Worm (Caenorhabditis elegans) whole organism, late embryonic: ENCODE measurements around the gene ZK892.4.
"Not testable (repeated sequence)": the region's sequence is repeated elsewhere in the genome, so short reads cannot be mapped to it uniquely, and the experiment has no call there.

Source experiments
- C08G9.2 ChIP-seq: sonication (generic microtip); optimal IDR thresholded peaks from 2 replicates; lab custom pipeline; 2016; ENCODE audit warnings: mild to moderate bottlenecking, missing genetic modification characterization, moderate library complexity, missing compliant biosample characterization
- F13H6.1 ChIP-seq: sonication (generic microtip); optimal IDR thresholded peaks from 2 replicates; lab custom pipeline; 2016; ENCODE audit warnings: missing genetic modification characterization, missing compliant biosample characterization
- K02D7.2 ChIP-seq: sonication (generic microtip); optimal IDR thresholded peaks from 2 replicates; lab custom pipeline; 2017; ENCODE audit warnings: mild to moderate bottlenecking, missing genetic modification characterization, missing compliant biosample characterization
- ahr-1 ChIP-seq: sonication (generic microtip); optimal IDR thresholded peaks from 2 replicates; lab custom pipeline; 2016; ENCODE audit warnings: missing genetic modification characterization, missing compliant biosample characterization
- ceh-14 ChIP-seq: sonication (generic microtip); optimal IDR thresholded peaks from 2 replicates; lab custom pipeline; 2016; ENCODE audit warnings: missing genotype, missing genetic modification characterization, missing compliant biosample characterization
- ceh-18 ChIP-seq: sonication (generic microtip); optimal IDR thresholded peaks from 2 replicates; lab custom pipeline; 2016; ENCODE audit warnings: missing genetic modification characterization, missing compliant biosample characterization
- ceh-2 ChIP-seq: sonication (generic microtip); optimal IDR thresholded peaks from 2 replicates; lab custom pipeline; 2016; ENCODE audit warnings: missing genotype, missing genetic modification characterization, missing compliant biosample characterization
- ceh-31 ChIP-seq: sonication (generic microtip); optimal IDR thresholded peaks from 2 replicates; lab custom pipeline; 2016; ENCODE audit warnings: missing genetic modification characterization, missing compliant biosample characterization
- ceh-34 ChIP-seq: sonication (generic microtip); optimal IDR thresholded peaks from 2 replicates; lab custom pipeline; 2016; ENCODE audit warnings: mild to moderate bottlenecking, missing genetic modification characterization, missing compliant biosample characterization
- ceh-45 ChIP-seq: fragments of 200-800 bp; sonication (Bioruptor generic); IDR thresholded peaks from 2 replicates; pipeline ENCODE4 v1.3.6; 2022; ENCODE audit warnings: missing genetic modification reagents, missing genetic modification characterization, missing compliant biosample characterization
- ceh-48 ChIP-seq: sonication (generic microtip); optimal IDR thresholded peaks from 2 replicates; lab custom pipeline; 2016; ENCODE audit warnings: missing genetic modification characterization, inconsistent platforms, missing compliant biosample characterization
- dve-1 ChIP-seq: sonication (generic microtip); optimal IDR thresholded peaks from 2 replicates; lab custom pipeline; 2017; ENCODE audit warnings: antibody characterized with exemption, mild to moderate bottlenecking, missing genetic modification characterization, missing compliant biosample characterization
- elt-2 ChIP-seq: sonication (generic microtip); optimal IDR thresholded peaks from 2 replicates; lab custom pipeline; 2016; ENCODE audit warnings: missing genetic modification reagents, missing genetic modification characterization, missing compliant biosample characterization
- ets-4 ChIP-seq: sonication (generic microtip); optimal IDR thresholded peaks from 2 replicates; lab custom pipeline; 2016; ENCODE audit warnings: missing genetic modification characterization, missing compliant biosample characterization
- fax-1 ChIP-seq: sonication (generic microtip); optimal IDR thresholded peaks from 2 replicates; lab custom pipeline; 2016; ENCODE audit warnings: missing genotype, missing genetic modification characterization, missing compliant biosample characterization
- hlh-13 ChIP-seq: fragments of 200-800 bp; sonication (Bioruptor generic); optimal IDR thresholded peaks from 2 replicates; lab custom pipeline; 2018; ENCODE audit warnings: mild to moderate bottlenecking, missing genetic modification characterization, missing compliant biosample characterization
- hlh-30 ChIP-seq: sonication (generic microtip); optimal IDR thresholded peaks from 2 replicates; lab custom pipeline; 2017; ENCODE audit warnings: antibody characterized with exemption, missing genetic modification characterization, missing compliant biosample characterization; ENCODE audit not compliant: insufficient read depth
- hlh-8 ChIP-seq: sonication (generic microtip); optimal IDR thresholded peaks from 2 replicates; lab custom pipeline; 2016; ENCODE audit warnings: missing genotype, missing genetic modification characterization, missing compliant biosample characterization
- lim-6 ChIP-seq: sonication (generic microtip); optimal IDR thresholded peaks from 2 replicates; lab custom pipeline; 2016; ENCODE audit warnings: missing genetic modification characterization, missing compliant biosample characterization
- nfya-1 ChIP-seq: sonication (generic microtip); optimal IDR thresholded peaks from 2 replicates; lab custom pipeline; 2017; ENCODE audit warnings: missing genetic modification characterization, mild to moderate bottlenecking, missing compliant biosample characterization, antibody characterized with exemption, moderate library complexity
- pha-4 ChIP-seq: fragments of 150-350 bp; optimal IDR thresholded peaks from 2 replicates; lab custom pipeline; 2018; ENCODE audit warnings: missing biosample characterization, missing genetic modification reagents, missing genetic modification characterization
- pqm-1 ChIP-seq: sonication (generic microtip); optimal IDR thresholded peaks from 2 replicates; lab custom pipeline; 2016; ENCODE audit warnings: missing genetic modification characterization, missing compliant biosample characterization
- ref-2 ChIP-seq: sonication (generic microtip); optimal IDR thresholded peaks from 2 replicates; lab custom pipeline; 2016; ENCODE audit warnings: missing genetic modification characterization, missing compliant biosample characterization
- rnt-1 ChIP-seq: sonication (generic microtip); optimal IDR thresholded peaks from 2 replicates; lab custom pipeline; 2016; ENCODE audit warnings: missing genetic modification characterization, missing compliant biosample characterization
- sox-2 ChIP-seq: fragments of 200-800 bp; sonication (Bioruptor generic); IDR thresholded peaks from 2 replicates; pipeline ENCODE4 v1.3.6; 2022; ENCODE audit warnings: missing genetic modification reagents, missing genetic modification characterization, missing compliant biosample characterization
- tbx-2 ChIP-seq: sonication (generic microtip); optimal IDR thresholded peaks from 2 replicates; lab custom pipeline; 2016; ENCODE audit warnings: missing genetic modification characterization, missing compliant biosample characterization
- tbx-7 ChIP-seq: sonication (generic microtip); optimal IDR thresholded peaks from 2 replicates; lab custom pipeline; 2016; ENCODE audit warnings: missing genotype, missing genetic modification characterization, missing compliant biosample characterization
- ttx-3 ChIP-seq: sonication (generic microtip); optimal IDR thresholded peaks from 2 replicates; lab custom pipeline; 2016; ENCODE audit warnings: missing genetic modification reagents, missing genetic modification characterization, missing compliant biosample characterization
- unc-3 ChIP-seq, 2 experiments: fragments of 200-800 bp in 1 of 2; sonication (Bioruptor generic) in 1 of 2; sonication (generic microtip) in 1 of 2; conservative IDR thresholded peaks in 1 of 2; optimal IDR thresholded peaks in 1 of 2; 2 replicates each; pipeline versions ENCODE4 v1.3.6 to Lab custom; 2016 to 2022; ENCODE audit warnings: missing compliant biosample characterization in 2 of 2, missing genetic modification characterization in 2 of 2, missing genetic modification reagents in 1 of 2
- unc-55 ChIP-seq: sonication (generic microtip); optimal IDR thresholded peaks from 2 replicates; lab custom pipeline; 2017; ENCODE audit warnings: missing biosample characterization, missing genetic modification reagents, missing genetic modification characterization
- unc-86 ChIP-seq: sonication (generic microtip); optimal IDR thresholded peaks from 2 replicates; lab custom pipeline; 2016; ENCODE audit warnings: missing genetic modification characterization, missing compliant biosample characterization
- zip-5 ChIP-seq: sonication (generic microtip); optimal IDR thresholded peaks from 2 replicates; lab custom pipeline; 2016; ENCODE audit warnings: missing genetic modification characterization, missing compliant biosample characterization

Gene ZK892.4

ce11 chrII:10029890-10030289 is 23.5 kb downstream of the ZK892.4 start, which contains the start of gene ttc-36:
Gene ttc-36 (plus strand): TSS chrII:10030190.
- TF ChIP-seq hlh-8 (tag; lab: Kevin White, UChicago) (no peak), hlh-13 (GFP tag; lab: Kevin White, UChicago) (no peak), pha-4 (tag; lab: Kevin White, UChicago) (no peak)

DNA sequence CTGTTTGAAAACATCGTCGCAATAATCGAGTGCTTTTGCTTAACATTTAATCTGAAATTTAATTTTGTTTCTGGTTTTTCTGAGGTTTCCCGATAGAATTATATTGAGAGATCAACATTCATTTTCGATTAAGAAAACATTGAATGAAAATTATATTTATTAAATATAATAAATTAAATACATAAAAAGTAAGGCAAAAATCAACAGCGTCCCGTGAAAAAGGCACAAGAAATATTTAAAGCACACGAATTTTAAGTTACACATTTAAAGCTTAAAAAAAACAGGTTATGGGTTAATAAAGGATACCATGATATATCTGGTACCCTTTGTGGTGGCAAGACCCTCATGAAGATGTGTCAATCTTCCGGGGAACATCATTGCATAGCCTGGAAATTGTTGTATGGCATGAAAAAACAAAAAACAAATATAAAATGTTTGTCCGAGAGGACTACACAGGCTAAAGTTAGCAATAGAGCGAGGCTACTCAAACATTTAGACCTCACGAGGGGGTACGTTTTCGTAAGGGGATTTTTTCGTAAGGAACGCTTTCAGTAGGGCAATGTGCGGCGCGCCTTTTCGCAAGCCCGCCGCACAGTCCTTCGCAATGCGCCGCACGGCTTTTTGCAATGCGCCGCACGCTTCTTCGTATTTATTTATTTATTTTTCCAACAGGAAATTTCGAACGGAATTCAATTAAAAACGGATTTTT is 27.0 kb downstream of the ZK892.4 start, which contains the start of gene mtcu-2:
Gene mtcu-2 (minus strand): TSS at position 51 of the 709 bp plus-strand sequence.
- TF ChIP-seq ceh-31 (peak; percentile 85), dve-1 (tag; lab: Kevin White, UChicago) (peak; percentile 33), fax-1 (tag; lab: Kevin White, UChicago) (peak; percentile 23), ttx-3 (tag; lab: Kevin White, UChicago) (peak; percentile 0), tbx-2 (tag; lab: Kevin White, UChicago) (peak; percentile 75), F13H6.1 (tag; lab: Kevin White, UChicago) (peak; percentile 32), ahr-1 (tag; lab: Kevin White, UChicago) (peak; percentile 19), unc-86 (tag; lab: Kevin White, UChicago) (peak; percentile 2), nfya-1 (peak; percentile 76), ceh-14 (tag; lab: Kevin White, UChicago) (peak; percentile 60), ceh-34 (peak; percentile 54), pqm-1 (tag; lab: Kevin White, UChicago) (peak; percentile 5), C08G9.2 (peak; percentile 66), tbx-7 (peak; percentile 16), ceh-2 (tag; lab: Kevin White, UChicago) (peak; percentile 53), elt-2 (tag; lab: Kevin White, UChicago) (peak; percentile 36), hlh-30 (tag; lab: Kevin White, UChicago) (peak; percentile 10), ets-4 (tag; lab: Kevin White, UChicago) (peak; percentile 74), zip-5 (tag; lab: Kevin White, UChicago) (peak; percentile 10), unc-3 (GFP tag; conservative IDR thresholded peaks at IDR 0.05; lab: Robert Waterston, UW) (peak; percentile 83), ceh-45 (GFP tag; lab: Robert Waterston, UW) (peak; percentile 95), rnt-1 (tag; lab: Kevin White, UChicago) (peak; percentile 56), lim-6 (tag; lab: Kevin White, UChicago) (peak; percentile 49), ref-2 (tag; lab: Kevin White, UChicago) (peak; percentile 47), sox-2 (GFP tag; lab: Robert Waterston, UW) (peak; percentile 73), ceh-18 (peak; percentile 45)
- not testable (repeated sequence) for TF ChIP-seq unc-3 (tag; optimal IDR thresholded peaks at IDR 0.05; lab: Kevin White, UChicago)

DNA sequence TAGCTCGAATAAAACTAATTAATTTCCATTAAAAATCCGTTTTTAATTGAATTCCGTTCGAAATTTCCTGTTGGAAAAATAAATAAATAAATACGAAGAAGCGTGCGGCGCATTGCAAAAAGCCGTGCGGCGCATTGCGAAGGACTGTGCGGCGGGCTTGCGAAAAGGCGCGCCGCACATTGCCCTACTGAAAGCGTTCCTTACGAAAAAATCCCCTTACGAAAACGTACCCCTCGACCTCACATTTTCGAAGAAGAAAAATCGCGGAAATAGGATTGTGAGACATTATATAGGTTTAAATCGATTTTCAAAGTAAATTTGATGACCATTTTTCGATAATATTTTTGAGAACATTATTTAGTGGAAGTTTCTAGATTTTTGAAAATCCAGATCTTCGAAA is 28.4 kb downstream of the ZK892.4 start:
- TF ChIP-seq ceh-45 (GFP tag; lab: Robert Waterston, UW): peak; percentile 78; the same call in 1 of the 2 replicates

- TF ChIP-seq rnt-1 (tag; lab: Kevin White, UChicago) (no peak), K02D7.2 (tag; lab: Kevin White, UChicago) (no peak), pqm-1 (tag; lab: Kevin White, UChicago) (no peak), ceh-48 (tag; lab: Kevin White, UChicago) (no peak), pha-4 (tag; lab: Kevin White, UChicago) (no peak)
These were observed 29.1 kb downstream of the ZK892.4 start for ce11 chrII:10035425-10035824.

DNA sequence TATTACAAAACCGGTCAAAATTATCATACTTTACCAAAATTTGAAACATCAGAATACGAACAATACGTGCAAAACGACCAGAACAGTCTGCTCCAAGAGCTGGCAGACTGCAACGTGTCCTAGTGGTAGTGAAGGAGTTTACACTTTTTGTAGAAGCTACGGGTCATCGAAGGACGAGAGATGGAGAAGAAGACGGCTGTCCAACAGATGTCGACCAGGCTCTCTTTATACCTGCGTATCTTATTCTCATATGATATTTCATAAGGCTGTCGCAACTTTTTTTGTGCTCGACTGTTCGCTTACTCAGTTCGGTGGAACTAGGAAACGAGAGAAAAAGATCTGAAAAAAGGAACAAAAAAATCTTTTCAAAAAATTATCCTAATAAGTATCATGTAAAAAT is 33.4 kb downstream of the ZK892.4 start, which contains the start of gene let-268:
Gene let-268 (minus strand): TSS at position 182 of the 400 bp plus-strand sequence.
- TF ChIP-seq hlh-8 (tag; lab: Kevin White, UChicago) (peak; percentile 78), unc-55 (GFP tag; lab: Kevin White, UChicago) (peak; percentile 21), elt-2 (tag; lab: Kevin White, UChicago) (no peak)
